Worm (Caenorhabditis elegans) whole organism, L3 larva: ENCODE data around the gene rpn-3.

ENCODE experiments used
- R02D3.7 ChIP-seq: fragments of 150-350 bp; optimal IDR thresholded peaks from 2 replicates; lab custom pipeline; 2014; ENCODE audit warnings: missing biosample characterization, missing genetic modification characterization
- ZK546.5 ChIP-seq: sonication (generic microtip); optimal IDR thresholded peaks from 2 replicates; lab custom pipeline; 2017; ENCODE audit warnings: missing biosample characterization, missing genetic modification characterization
- ama-1 ChIP-seq: fragments of 150-350 bp; optimal IDR thresholded peaks from 2 replicates; lab custom pipeline; 2018
- ceh-16 ChIP-seq: sonication (generic microtip); optimal IDR thresholded peaks from 2 replicates; lab custom pipeline; 2017; ENCODE audit warnings: missing biosample characterization, missing genetic modification characterization
- ceh-28 ChIP-seq: fragments of 150-350 bp; optimal IDR thresholded peaks from 2 replicates; lab custom pipeline; 2014; ENCODE audit warnings: missing biosample characterization, missing genetic modification reagents, missing genetic modification characterization
- ceh-9 ChIP-seq: sonication (generic microtip); optimal IDR thresholded peaks from 2 replicates; lab custom pipeline; 2018; ENCODE audit warnings: missing biosample characterization, missing genetic modification characterization
- daf-12 ChIP-seq: fragments of 150-350 bp; optimal IDR thresholded peaks from 2 replicates; lab custom pipeline; 2014; ENCODE audit warnings: missing biosample characterization, missing genetic modification reagents, missing genetic modification characterization
- egl-27 ChIP-seq: sonication (generic microtip); optimal IDR thresholded peaks from 4 replicates; lab custom pipeline; 2017; ENCODE audit warnings: missing biosample characterization, missing genetic modification reagents, missing genetic modification characterization
- elt-2 ChIP-seq: sonication (generic microtip); optimal IDR thresholded peaks from 2 replicates; lab custom pipeline; 2016; ENCODE audit warnings: missing genetic modification reagents, mild to moderate bottlenecking, missing genetic modification characterization, missing compliant biosample characterization
- eor-1 ChIP-seq, 2 experiments: fragments of 150-350 bp; optimal IDR thresholded peaks; 2 replicates each; lab custom pipeline; 2014 to 2018; ENCODE audit warnings: missing biosample characterization in 2 of 2, missing genetic modification characterization in 2 of 2
- fkh-10 ChIP-seq: sonication (generic microtip); optimal IDR thresholded peaks from 2 replicates; lab custom pipeline; 2017; ENCODE audit warnings: missing biosample characterization, missing genetic modification reagents, missing genetic modification characterization
- fkh-2 ChIP-seq: fragments of 150-350 bp; optimal IDR thresholded peaks from 2 replicates; lab custom pipeline; 2014; ENCODE audit warnings: missing biosample characterization, missing genetic modification reagents, missing genetic modification characterization
- fos-1 ChIP-seq: fragments of 150-350 bp; optimal IDR thresholded peaks from 2 replicates; lab custom pipeline; 2014; ENCODE audit warnings: missing biosample characterization, missing genetic modification characterization
- jun-1 ChIP-seq: fragments of 150-350 bp; optimal IDR thresholded peaks from 2 replicates; lab custom pipeline; 2014; ENCODE audit warnings: missing biosample characterization, missing genetic modification reagents, missing genetic modification characterization
- lin-15B ChIP-seq: fragments of 150-350 bp; optimal IDR thresholded peaks from 2 replicates; lab custom pipeline; 2014; ENCODE audit warnings: missing biosample characterization, missing genetic modification characterization
- lin-39 ChIP-seq: fragments of 150-350 bp; optimal IDR thresholded peaks from 2 replicates; lab custom pipeline; 2018; ENCODE audit warnings: missing biosample characterization, missing genetic modification reagents, missing genetic modification characterization
- mdl-1 ChIP-seq: fragments of 150-350 bp; optimal IDR thresholded peaks from 2 replicates; lab custom pipeline; 2014; ENCODE audit warnings: missing biosample characterization, missing genetic modification characterization
- mml-1 ChIP-seq: fragments of 150-350 bp; sonication (generic microtip); optimal IDR thresholded peaks from 3 replicates; lab custom pipeline; 2014; ENCODE audit warnings: missing biosample characterization, missing genetic modification characterization
- nfya-1 ChIP-seq: sonication (generic microtip); optimal IDR thresholded peaks from 2 replicates; lab custom pipeline; 2017; ENCODE audit warnings: missing genetic modification characterization, mild to moderate bottlenecking, missing compliant biosample characterization, antibody characterized with exemption, moderate library complexity; ENCODE audit not compliant: insufficient read depth
- nhr-11 ChIP-seq: fragments of 150-350 bp; optimal IDR thresholded peaks from 2 replicates; lab custom pipeline; 2014; ENCODE audit warnings: missing biosample characterization, missing genetic modification characterization
- nhr-237 ChIP-seq: fragments of 150-350 bp; optimal IDR thresholded peaks from 2 replicates; lab custom pipeline; 2014; ENCODE audit warnings: missing biosample characterization, missing genetic modification characterization
- nhr-28 ChIP-seq: fragments of 150-350 bp; optimal IDR thresholded peaks from 2 replicates; lab custom pipeline; 2014; ENCODE audit warnings: missing biosample characterization, missing genetic modification characterization
- nhr-43 ChIP-seq: sonication (generic microtip); optimal IDR thresholded peaks from 2 replicates; lab custom pipeline; 2016; ENCODE audit warnings: mild to moderate bottlenecking, missing genetic modification characterization, missing compliant biosample characterization; ENCODE audit not compliant: poor library complexity, severe bottlenecking
- nhr-76 ChIP-seq: fragments of 150-350 bp; sonication (generic microtip); optimal IDR thresholded peaks from 5 replicates; lab custom pipeline; 2014; ENCODE audit warnings: missing biosample characterization, missing genetic modification characterization
- pha-4 ChIP-seq: fragments of 150-350 bp; optimal IDR thresholded peaks from 2 replicates; lab custom pipeline; 2014; ENCODE audit warnings: missing biosample characterization, missing genetic modification reagents, missing genetic modification characterization
- pqm-1 ChIP-seq: fragments of 150-350 bp; optimal IDR thresholded peaks from 2 replicates; lab custom pipeline; 2017; ENCODE audit warnings: missing biosample characterization, missing genetic modification characterization, inconsistent platforms
- sea-2 ChIP-seq: fragments of 150-350 bp; sonication (generic microtip); optimal IDR thresholded peaks from 4 replicates; lab custom pipeline; 2014; ENCODE audit warnings: missing biosample characterization, missing genetic modification reagents, missing genetic modification characterization
- tbx-2 ChIP-seq: sonication (generic microtip); optimal IDR thresholded peaks from 2 replicates; lab custom pipeline; 2016; ENCODE audit warnings: mild to moderate bottlenecking, missing genetic modification characterization, missing compliant biosample characterization
- unc-39 ChIP-seq: sonication (generic microtip); optimal IDR thresholded peaks from 4 replicates; lab custom pipeline; 2017; ENCODE audit warnings: missing biosample characterization, missing genetic modification characterization
- unc-62 ChIP-seq: fragments of 150-350 bp; sonication (generic microtip); optimal IDR thresholded peaks from 4 replicates; lab custom pipeline; 2014; ENCODE audit warnings: missing biosample characterization, missing genetic modification reagents, missing genetic modification characterization
- ztf-11 ChIP-seq: fragments of 150-350 bp; optimal IDR thresholded peaks from 2 replicates; lab custom pipeline; 2014; ENCODE audit warnings: missing biosample characterization, missing genetic modification characterization

rpn-3 gene

ce11 chrIII:8461410-8461809, 14.3 kb downstream of the rpn-3 start:
- TF ChIP-seq nfya-1 (tag; lab: Kevin White, UChicago) (peak; percentile 99), unc-39 (tag; lab: Kevin White, UChicago) (no peak)

- no peak for TF ChIP-seq tbx-2 (tag; lab: Kevin White, UChicago)
- no peak for TF ChIP-seq lin-15B (tag; lab: Kevin White, UChicago)
- TF ChIP-seq unc-62 (GFP tag; lab: Kevin White, UChicago), result no peak
- TF ChIP-seq eor-1 (tag; optimal IDR thresholded peaks at IDR 0.05; lab: Kevin White, UChicago), result no peak
- no peak for TF ChIP-seq fkh-2
- no peak for TF ChIP-seq R02D3.7 (tag; lab: Kevin White, UChicago)
- no peak for TF ChIP-seq nhr-237 (tag; lab: Kevin White, UChicago)
- no peak for TF ChIP-seq mml-1 (tag; lab: Kevin White, UChicago)
- no peak for TF ChIP-seq pha-4
- TF ChIP-seq jun-1 (tag; lab: Kevin White, UChicago), result no peak
Observed at ce11 chrIII:8466735-8467134, 19.6 kb downstream of the rpn-3 start, which contains the start of gene mig-39. TSS of gene mig-39 (plus strand) at chrIII:8467035.

DNA sequence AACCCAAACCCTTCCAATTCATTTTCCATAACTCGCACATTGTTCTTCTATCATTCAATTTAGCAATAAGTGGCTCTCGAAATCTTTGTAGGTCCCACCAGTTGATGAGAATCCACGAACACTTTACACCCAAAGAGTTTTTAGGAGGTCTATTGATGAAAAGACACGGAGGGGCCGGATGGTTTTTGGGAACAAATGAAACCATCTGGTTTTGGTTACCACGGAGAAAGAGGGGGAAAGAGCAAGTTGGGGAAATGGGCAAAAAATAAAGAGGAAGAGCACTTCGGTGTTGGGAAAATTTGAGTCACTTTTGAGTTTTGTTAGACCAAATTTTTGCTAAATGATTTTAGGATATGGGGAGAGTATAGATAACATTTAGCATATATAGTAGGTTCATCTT, 20.4 kb downstream of the rpn-3 start:
- TF ChIP-seq nhr-76 (no peak), ztf-11 (tag; lab: Kevin White, UChicago) (no peak), fkh-2 (no peak), ZK546.5 (tag; lab: Kevin White, UChicago) (no peak), eor-1 (tag; optimal IDR thresholded peaks at IDR 0.05; lab: Kevin White, UChicago) (no peak), mml-1 (tag; lab: Kevin White, UChicago) (no peak), lin-15B (tag; lab: Kevin White, UChicago) (no peak), nhr-28 (tag; lab: Kevin White, UChicago) (no peak)
- TF ChIP-seq, all 47 proteins: peak for 0

- no peak for TF ChIP-seq mdl-1 (tag; lab: Kevin White, UChicago)
- TF ChIP-seq eor-1 (tag; optimal IDR thresholded peaks at IDR 0.05; lab: Kevin White, UChicago), result no peak
- TF ChIP-seq nhr-11 (tag; lab: Kevin White, UChicago), result no peak
- TF ChIP-seq nhr-43, result no peak
- no peak for TF ChIP-seq ceh-16
- TF ChIP-seq fos-1 (tag; lab: Kevin White, UChicago), result no peak
- TF ChIP-seq sea-2 (GFP tag; lab: Kevin White, UChicago), result no peak
- no peak for TF ChIP-seq egl-27 (tag; lab: Kevin White, UChicago)
- TF ChIP-seq nfya-1 (tag; lab: Kevin White, UChicago), result no peak
- no peak for TF ChIP-seq nhr-237 (tag; lab: Kevin White, UChicago)
- TF ChIP-seq elt-2, result no peak
- no peak for TF ChIP-seq lin-39
Observed at ce11 chrIII:8473292-8473691, 26.1 kb downstream of the rpn-3 start.

ce11 chrIII:8479322-8479864, 32.2 kb downstream of the rpn-3 start:
- TF ChIP-seq pqm-1, result peak; percentile 72
- peak; percentile 82 for TF ChIP-seq elt-2
- TF ChIP-seq daf-12 (tag; lab: Kevin White, UChicago), result no peak

- TF ChIP-seq ceh-9 (tag; lab: Kevin White, UChicago) (no peak), fkh-10 (GFP tag; lab: Kevin White, UChicago) (no peak), mdl-1 (tag; lab: Kevin White, UChicago) (no peak), ama-1 (lab: Kevin White, UChicago) (no peak), nfya-1 (tag; lab: Kevin White, UChicago) (no peak), ZK546.5 (tag; lab: Kevin White, UChicago) (no peak), ceh-28 (no peak)
Observed at ce11 chrIII:8480355-8480754, 33.2 kb downstream of the rpn-3 start, which contains the start of gene F42H10.6. TSS of gene F42H10.6 (minus strand) at chrIII:8480455.
